Worm (Caenorhabditis elegans): ENCODE measurements around the gene ZK632.2.

The ZK632.2 gene

ce11 chrIII:9766175-9766574 lies 32.7 kb upstream of the ZK632.2 start, which contains the start of gene cbp-1:
cbp-1 (plus strand) TSS chrIII:9766509.
- no peak for TF ChIP-seq mab-5 (tag; optimal IDR thresholded peaks at IDR 0.05)
- TF ChIP-seq unc-62 (GFP tag; optimal IDR thresholded peaks at IDR 0.05) = peak; percentile 21
- peak; percentile 76 for TF ChIP-seq ces-1 (GFP tag; optimal IDR thresholded peaks at IDR 0.05)
- peak; percentile 42 for TF ChIP-seq ceh-39 (tag; optimal IDR thresholded peaks at IDR 0.05)
- TF ChIP-seq lsy-2 (tag; optimal IDR thresholded peaks at IDR 0.05) = peak; percentile 69
- no peak for TF ChIP-seq mep-1 (tag; optimal IDR thresholded peaks at IDR 0.05)

ce11 chrIII:9767095-9767494 lies 31.8 kb upstream of the ZK632.2 start:
- no peak for TF ChIP-seq flh-1 (GFP tag; optimal IDR thresholded peaks at IDR 0.05)
- no peak for TF ChIP-seq tbx-8 (GFP tag; optimal IDR thresholded peaks at IDR 0.05)
- no peak for TF ChIP-seq lin-32 (GFP tag; optimal IDR thresholded peaks at IDR 0.05)
- TF ChIP-seq elt-3 (tag; optimal IDR thresholded peaks at IDR 0.05) = no peak
- no peak for TF ChIP-seq nhr-28 (tag; optimal IDR thresholded peaks at IDR 0.05)
- no peak for TF ChIP-seq unc-39 (tag; optimal IDR thresholded peaks at IDR 0.05)
- no peak for TF ChIP-seq lin-13 (tag; optimal IDR thresholded peaks at IDR 0.05)
- TF ChIP-seq ceh-83 (GFP tag; optimal IDR thresholded peaks at IDR 0.05) = no peak
- no peak for TF ChIP-seq drap-1 (GFP tag; optimal IDR thresholded peaks at IDR 0.05)
- TF ChIP-seq mab-5 (tag; optimal IDR thresholded peaks at IDR 0.05) = no peak
- no peak for TF ChIP-seq ham-2 (GFP tag; optimal IDR thresholded peaks at IDR 0.05)
- no peak for TF ChIP-seq ceh-43 (GFP tag; optimal IDR thresholded peaks at IDR 0.05)
- TF ChIP-seq elt-1 (tag; optimal IDR thresholded peaks at IDR 0.05; ENCODE audit: borderline replicate concordance, insufficient read depth) = no peak
- TF ChIP-seq cnd-1 (tag; optimal IDR thresholded peaks at IDR 0.05) = no peak
- no peak for TF ChIP-seq mep-1 (tag; optimal IDR thresholded peaks at IDR 0.05)
- no peak for TF ChIP-seq lsy-2 (tag; optimal IDR thresholded peaks at IDR 0.05)
- no peak for TF ChIP-seq nhr-76 (tag; optimal IDR thresholded peaks at IDR 0.05)
- no peak for TF ChIP-seq sptf-1 (tag; optimal IDR thresholded peaks at IDR 0.05)
- no peak for TF ChIP-seq ceh-39 (tag; optimal IDR thresholded peaks at IDR 0.05)

- TF ChIP-seq ceh-83 (GFP tag; optimal IDR thresholded peaks at IDR 0.05) (no peak), lin-32 (GFP tag; optimal IDR thresholded peaks at IDR 0.05) (peak; percentile 24)
Measured at ce11 chrIII:9768023-9768422, 30.9 kb upstream of the ZK632.2 start.

ce11 chrIII:9770590-9770989 lies 28.3 kb upstream of the ZK632.2 start:
- TF ChIP-seq ceh-83 (GFP tag; optimal IDR thresholded peaks at IDR 0.05) = no peak
- TF ChIP-seq M03D4.4 (tag; optimal IDR thresholded peaks at IDR 0.05) = no peak
- TF ChIP-seq cnd-1 (tag; optimal IDR thresholded peaks at IDR 0.05) = no peak

ce11 chrIII:9772394-9772793 lies 26.5 kb upstream of the ZK632.2 start:
- TF ChIP-seq lin-32 (GFP tag; optimal IDR thresholded peaks at IDR 0.05) = no peak
- TF ChIP-seq nhr-2 (tag; optimal IDR thresholded peaks at IDR 0.05) = no peak
- TF ChIP-seq ham-2 (GFP tag; optimal IDR thresholded peaks at IDR 0.05) = no peak
- TF ChIP-seq ceh-43 (GFP tag; optimal IDR thresholded peaks at IDR 0.05) = no peak
- TF ChIP-seq pha-4 (tag; optimal IDR thresholded peaks at IDR 0.05) = no peak
- TF ChIP-seq ceh-39 (tag; optimal IDR thresholded peaks at IDR 0.05) = no peak
- no peak for TF ChIP-seq unc-120 (tag; optimal IDR thresholded peaks at IDR 0.05; ENCODE audit: poor library complexity, severe bottlenecking)
- no peak for TF ChIP-seq nhr-12 (tag; optimal IDR thresholded peaks at IDR 0.05)
- TF ChIP-seq unc-62 (GFP tag; optimal IDR thresholded peaks at IDR 0.05) = no peak
- TF ChIP-seq mab-5 (tag; optimal IDR thresholded peaks at IDR 0.05) = no peak
- no peak for TF ChIP-seq unc-39 (tag; optimal IDR thresholded peaks at IDR 0.05)
- no peak for TF ChIP-seq flh-1 (GFP tag; optimal IDR thresholded peaks at IDR 0.05)
- no peak for TF ChIP-seq sem-2 (GFP tag; optimal IDR thresholded peaks at IDR 0.05)
- no peak for TF ChIP-seq elt-1 (tag; optimal IDR thresholded peaks at IDR 0.05; ENCODE audit: borderline replicate concordance, insufficient read depth)
- TF ChIP-seq hlh-1 (tag; optimal IDR thresholded peaks at IDR 0.05) = no peak

- TF ChIP-seq sem-2 (GFP tag; optimal IDR thresholded peaks at IDR 0.05) (no peak), elt-1 (tag; optimal IDR thresholded peaks at IDR 0.05; ENCODE audit: borderline replicate concordance, insufficient read depth) (no peak), nhr-28 (tag; optimal IDR thresholded peaks at IDR 0.05) (no peak), unc-62 (GFP tag; optimal IDR thresholded peaks at IDR 0.05) (no peak), cnd-1 (tag; optimal IDR thresholded peaks at IDR 0.05) (no peak), drap-1 (GFP tag; optimal IDR thresholded peaks at IDR 0.05) (no peak), elt-3 (tag; optimal IDR thresholded peaks at IDR 0.05) (no peak), mep-1 (tag; optimal IDR thresholded peaks at IDR 0.05) (no peak), blmp-1 (tag; optimal IDR thresholded peaks at IDR 0.05) (no peak), lin-13 (tag; optimal IDR thresholded peaks at IDR 0.05) (no peak), ztf-11 (tag; optimal IDR thresholded peaks at IDR 0.05) (no peak), mls-2 (tag; optimal IDR thresholded peaks at IDR 0.05) (no peak), pha-4 (tag; optimal IDR thresholded peaks at IDR 0.05) (no peak), unc-120 (tag; optimal IDR thresholded peaks at IDR 0.05; ENCODE audit: poor library complexity, severe bottlenecking) (no peak), flh-1 (GFP tag; optimal IDR thresholded peaks at IDR 0.05) (no peak)
Measured at ce11 chrIII:9775916-9776315, 23.0 kb upstream of the ZK632.2 start.

Measured in whole organism, mixed stage, embryonic.